Fruit fly (Drosophila melanogaster): ENCODE measurements around the gene B-H2.

B-H2 gene

dm6 chrX:17298900-17299836 is 15.2 kb upstream of the B-H2 start (continued):
- 0 out of 2 replicates have a peak, but pooled peaks have one; percentile 46 for TF ChIP-seq klu (GFP tag; IDR thresholded peaks at IDR 0.05)
- TF ChIP-seq lmd (GFP tag; IDR thresholded peaks at IDR 0.05), result peak; percentile 73
- TF ChIP-seq knrl (GFP tag; IDR thresholded peaks at IDR 0.05; ENCODE audit: partially characterized antibody), result no peak
- TF ChIP-seq kay (GFP tag; optimal IDR thresholded peaks at IDR 0.05), result peak; percentile 42
- peak; percentile 52 for TF ChIP-seq Bdp1 (GFP tag; optimal IDR thresholded peaks at IDR 0.05)
- TF ChIP-seq CG4424 (GFP tag; optimal IDR thresholded peaks at IDR 0.05), result peak; percentile 17
- peak; percentile 25 for TF ChIP-seq NK7.1 (GFP tag; optimal IDR thresholded peaks at IDR 0.05)
- peak; percentile 48 for TF ChIP-seq CG13894 (tag; optimal IDR thresholded peaks at IDR 0.05)
- TF ChIP-seq bab2 (GFP tag; optimal IDR thresholded peaks at IDR 0.05), result peak; percentile 60
- TF ChIP-seq CG17612 (GFP tag; IDR thresholded peaks at IDR 0.05), result no peak
- peak; percentile 45 for TF ChIP-seq CG13775 (GFP tag; optimal IDR thresholded peaks at IDR 0.05)
- TF ChIP-seq Opbp (GFP tag; IDR thresholded peaks at IDR 0.05; ENCODE audit: partially characterized antibody), result no peak
- TF ChIP-seq ERR (GFP tag; optimal IDR thresholded peaks at IDR 0.05), result peak; percentile 23
- peak; percentile 74 for TF ChIP-seq dmrt99B (tag; optimal IDR thresholded peaks at IDR 0.05)
- TF ChIP-seq pan (optimal IDR thresholded peaks at IDR 0.05), result no peak
- TF ChIP-seq pan (GFP tag; optimal IDR thresholded peaks at IDR 0.05 in 1 of 2, IDR thresholded peaks at IDR 0.05 in 1 of 2), result peak in 1 of 2 experiments; percentile 78
- TF ChIP-seq ci (GFP tag; IDR thresholded peaks at IDR 0.05), result peak; percentile 60; the same call in 2 of the 3 replicates
- TF ChIP-seq ftz-f1 (GFP tag; optimal IDR thresholded peaks at IDR 0.05), result no peak
- TF ChIP-seq CG10321 (GFP tag; IDR thresholded peaks at IDR 0.05), result no peak
- peak; percentile 6 for TF ChIP-seq disco-r (GFP tag; optimal IDR thresholded peaks at IDR 0.05)
- TF ChIP-seq HLH3B (GFP tag; IDR thresholded peaks at IDR 0.05), result peak; percentile 57
- TF ChIP-seq Ada2b (GFP tag; IDR thresholded peaks at IDR 0.05), result peak; percentile 53
- TF ChIP-seq ham (GFP tag; IDR thresholded peaks at IDR 0.05), result no peak
- TF ChIP-seq emc (GFP tag; optimal IDR thresholded peaks at IDR 0.05), result no peak
- 0 out of 3 replicates have a peak, but pooled peaks have one; percentile 39 for TF ChIP-seq vnd (GFP tag; IDR thresholded peaks at IDR 0.05; ENCODE audit: partially characterized antibody)
- TF ChIP-seq caup (GFP tag; optimal IDR thresholded peaks at IDR 0.05; ENCODE audit: severe bottlenecking), result peak; percentile 61
- TF ChIP-seq CG12104 (GFP tag; optimal IDR thresholded peaks at IDR 0.05), result peak; percentile 10
- no peak for TF ChIP-seq sna (GFP tag; IDR thresholded peaks at IDR 0.05; ENCODE audit: partially characterized antibody)
- peak; percentile 75 for TF ChIP-seq unpg (GFP tag; optimal IDR thresholded peaks at IDR 0.05)
- peak; percentile 76 for TF ChIP-seq CG7839 (tag; optimal IDR thresholded peaks at IDR 0.05)
- TF ChIP-seq esg (GFP tag; conservative IDR thresholded peaks at IDR 0.05), result peak; percentile 55
- peak; percentile 71 for TF ChIP-seq lab (GFP tag; optimal IDR thresholded peaks at IDR 0.05)
- peak; percentile 5 for TF ChIP-seq CG10654 (GFP tag; optimal IDR thresholded peaks at IDR 0.05)
- TF ChIP-seq Bteb2 (GFP tag; optimal IDR thresholded peaks at IDR 0.05), result peak; percentile 9
- peak; percentile 86 for TF ChIP-seq Drgx (GFP tag; IDR thresholded peaks at IDR 0.05)
- TF ChIP-seq lola (GFP tag; optimal IDR thresholded peaks at IDR 0.05), result peak in 1 of 3 experiments; percentile 21
- peak; percentile 73 for TF ChIP-seq lilli (GFP tag; optimal IDR thresholded peaks at IDR 0.05)
- TF ChIP-seq lov (optimal IDR thresholded peaks at IDR 0.05), result no peak
- TF ChIP-seq lov (GFP tag; IDR thresholded peaks at IDR 0.05), result no peak
- TF ChIP-seq CG6654 (GFP tag; optimal IDR thresholded peaks at IDR 0.05), result peak; percentile 7
- no peak for TF ChIP-seq tll (GFP tag; optimal IDR thresholded peaks at IDR 0.05)
- TF ChIP-seq CG17328 (GFP tag; IDR thresholded peaks at IDR 0.05), result peak; percentile 57
- peak; percentile 41 for TF ChIP-seq CG32772 (GFP tag; IDR thresholded peaks at IDR 0.05)
- peak; percentile 51 for TF ChIP-seq Hsf (GFP tag; optimal IDR thresholded peaks at IDR 0.05)
- peak; percentile 64 for TF ChIP-seq CG30403 (GFP tag; optimal IDR thresholded peaks at IDR 0.05)
- peak; percentile 70 for TF ChIP-seq Ets65A (GFP tag)
- TF ChIP-seq kni (GFP tag; optimal IDR thresholded peaks at IDR 0.05), result no peak
- peak; percentile 71 for TF ChIP-seq CG9215 (GFP tag; IDR thresholded peaks at IDR 0.05)

Measured in whole organism, embryonic.